Worm (Caenorhabditis elegans): Measurements from ENCODE around the gene F31E8.4.

Gene F31E8.4

DNA sequence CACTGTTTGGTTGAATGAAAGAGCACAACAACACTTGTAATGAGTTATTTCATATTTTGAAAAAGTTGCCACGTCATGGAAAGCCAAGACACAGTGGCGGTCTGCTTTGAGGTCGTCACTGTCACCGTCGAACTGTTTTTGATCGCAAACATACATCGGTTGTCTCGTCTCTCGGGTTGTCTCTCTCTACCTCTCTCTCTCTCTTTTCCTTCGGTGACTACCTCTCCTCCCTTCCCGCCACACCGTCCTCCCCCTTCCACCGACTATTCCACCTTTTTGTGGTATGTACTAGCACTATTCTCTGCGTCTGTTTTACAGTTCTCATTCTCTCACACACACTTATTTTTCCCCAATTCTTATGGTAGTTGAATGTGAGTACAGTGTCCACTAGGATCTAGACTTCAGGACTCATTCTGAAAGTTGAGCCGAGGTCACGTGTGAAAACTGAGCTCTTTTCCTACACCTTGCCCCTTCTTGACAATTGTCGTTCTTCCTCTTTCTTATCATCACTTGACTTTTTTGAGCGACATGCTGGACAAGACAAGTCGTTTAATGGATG lies 33.9 kb upstream of the F31E8.4 start (continued):
- peak; percentile 73 for TF ChIP-seq mxl-3 (GFP tag; optimal IDR thresholded peaks at IDR 0.05)
- TF ChIP-seq egl-43 (GFP tag; IDR thresholded peaks at IDR 0.05), result no peak
- TF ChIP-seq egl-27 (tag; optimal IDR thresholded peaks at IDR 0.05), result no peak
- no peak for TF ChIP-seq Y5F2A.4 (GFP tag; optimal IDR thresholded peaks at IDR 0.05)
- TF ChIP-seq duxl-1 (tag; optimal IDR thresholded peaks at IDR 0.05; ENCODE audit: poor library complexity), result no peak
- TF ChIP-seq tra-1 (GFP tag; IDR thresholded peaks at IDR 0.05), result no peak
- TF ChIP-seq ctbp-1 (GFP tag; IDR thresholded peaks at IDR 0.05), result no peak; the same call in 1 of the 2 replicates
- peak; percentile 22 for TF ChIP-seq mes-2 (tag; optimal IDR thresholded peaks at IDR 0.05; ENCODE audit: poor library complexity, severe bottlenecking)
- no peak for TF ChIP-seq cey-2 (tag; optimal IDR thresholded peaks at IDR 0.05; ENCODE audit: borderline replicate concordance, insufficient read depth)
- TF ChIP-seq hif-1 (tag; optimal IDR thresholded peaks at IDR 0.05), result no peak
- TF ChIP-seq jun-1 (tag; optimal IDR thresholded peaks at IDR 0.05), result no peak
- no peak for TF ChIP-seq F37D6.2 (tag; optimal IDR thresholded peaks at IDR 0.05)
- no peak for TF ChIP-seq ZK337.2 (GFP tag; IDR thresholded peaks at IDR 0.05)
- TF ChIP-seq skn-1 (tag; optimal IDR thresholded peaks at IDR 0.05), result no peak
- TF ChIP-seq ZK546.5 (tag; optimal IDR thresholded peaks at IDR 0.05), result no peak
- TF ChIP-seq F49E8.2 (tag; optimal IDR thresholded peaks at IDR 0.05; ENCODE audit: borderline replicate concordance), result no peak
- TF ChIP-seq snpc-4 (tag; optimal IDR thresholded peaks at IDR 0.05), result no peak
- TF ChIP-seq ceh-62 (tag; optimal IDR thresholded peaks at IDR 0.05), result no peak
- TF ChIP-seq lin-29 (GFP tag; IDR thresholded peaks at IDR 0.05), result no peak
- TF ChIP-seq lsy-2 (tag; optimal IDR thresholded peaks at IDR 0.05), result peak in 1 of 2 experiments; percentile 26
- no peak for TF ChIP-seq R02D3.7 (tag; optimal IDR thresholded peaks at IDR 0.05)
- no peak for TF ChIP-seq ces-1 (GFP tag; optimal IDR thresholded peaks at IDR 0.05)
- TF ChIP-seq mdt-29 (GFP tag; IDR thresholded peaks at IDR 0.05), result no peak
- peak; percentile 5 for TF ChIP-seq nhr-11 (tag; optimal IDR thresholded peaks at IDR 0.05)
- TF ChIP-seq gei-8 (GFP tag; optimal IDR thresholded peaks at IDR 0.05), result no peak
- no peak for TF ChIP-seq aly-2 (tag; optimal IDR thresholded peaks at IDR 0.05)
- TF ChIP-seq nhr-10 (tag; optimal IDR thresholded peaks at IDR 0.05), result no peak
- no peak for TF ChIP-seq nhr-42 (GFP tag; IDR thresholded peaks at IDR 0.05)
- TF ChIP-seq dmd-8 (GFP tag; IDR thresholded peaks at IDR 0.05), result no peak
- no peak for TF ChIP-seq lin-38 (GFP tag; IDR thresholded peaks at IDR 0.05)
- peak; percentile 74 for TF ChIP-seq nhr-28 (tag; optimal IDR thresholded peaks at IDR 0.05)
- TF ChIP-seq ama-1 (optimal IDR thresholded peaks at IDR 0.05), result no peak
- TF ChIP-seq F44E2.7 (GFP tag; IDR thresholded peaks at IDR 0.05), result no peak
- TF ChIP-seq madf-9 (GFP tag; conservative IDR thresholded peaks at IDR 0.05), result no peak
- no peak for TF ChIP-seq zag-1 (tag; optimal IDR thresholded peaks at IDR 0.05)
- no peak for TF ChIP-seq arid-1 (GFP tag; conservative IDR thresholded peaks at IDR 0.05)
- peak in 1 of 2 experiments; percentile 69 for TF ChIP-seq unc-62 (GFP tag; optimal IDR thresholded peaks at IDR 0.05 in 1 of 2)
- no peak for TF ChIP-seq unc-62 (tag; optimal IDR thresholded peaks at IDR 0.05)
- TF ChIP-seq mxl-2 (GFP tag; conservative IDR thresholded peaks at IDR 0.05), result no peak
- TF ChIP-seq madf-5 (GFP tag; IDR thresholded peaks at IDR 0.05), result no peak
- no peak for TF ChIP-seq Y75B8A.6 (GFP tag; IDR thresholded peaks at IDR 0.05)
- no peak for TF ChIP-seq daf-8 (GFP tag; IDR thresholded peaks at IDR 0.05)
- TF ChIP-seq ceh-20 (GFP tag; IDR thresholded peaks at IDR 0.05), result no peak
- no peak for TF ChIP-seq zfp-3 (GFP tag; conservative IDR thresholded peaks at IDR 0.05)
- TF ChIP-seq nhr-77 (tag; optimal IDR thresholded peaks at IDR 0.05), result no peak
- TF ChIP-seq T20F7.1 (GFP tag; optimal IDR thresholded peaks at IDR 0.05), result no peak
- no peak for TF ChIP-seq vab-7 (GFP tag; IDR thresholded peaks at IDR 0.05)
- TF ChIP-seq dve-1 (tag; optimal IDR thresholded peaks at IDR 0.05; ENCODE audit: insufficient read depth), result peak; percentile 22
- no peak for TF ChIP-seq zip-11 (GFP tag; IDR thresholded peaks at IDR 0.05)
- TF ChIP-seq nhr-102 (tag; optimal IDR thresholded peaks at IDR 0.05), result no peak
- no peak for TF ChIP-seq lir-3 (tag; optimal IDR thresholded peaks at IDR 0.05)

All from whole organism, L4 larva.